Fruit fly (Drosophila melanogaster) whole organism, embryonic: ENCODE results near the gene CG13699.

Experiments used
- Bdp1 ChIP-seq: fragments of 200-800 bp; sonication (Bioruptor generic); optimal IDR thresholded peaks from 3 replicates; lab custom pipeline; 2016; ENCODE audit warnings: missing biosample characterization, missing genetic modification characterization
- CG10274 ChIP-seq: fragments of 200-800 bp; sonication (Bioruptor generic); optimal IDR thresholded peaks from 3 replicates; lab custom pipeline; 2017; ENCODE audit warnings: missing biosample characterization, mild to moderate bottlenecking, missing genetic modification characterization
- CG10431 ChIP-seq: fragments of 200-800 bp; sonication (Bioruptor generic); optimal IDR thresholded peaks from 3 replicates; lab custom pipeline; 2018; ENCODE audit warnings: missing biosample characterization, mild to moderate bottlenecking, missing genetic modification characterization
- CG10654 ChIP-seq: fragments of 200-800 bp; sonication (Bioruptor generic); optimal IDR thresholded peaks from 2 replicates; lab custom pipeline; 2016; ENCODE audit warnings: missing biosample characterization, missing genetic modification characterization
- CG10979 ChIP-seq: fragments of 200-800 bp; sonication (Bioruptor generic); optimal IDR thresholded peaks from 2 replicates; lab custom pipeline; 2018; ENCODE audit warnings: missing biosample characterization, mild to moderate bottlenecking, missing genetic modification characterization, moderate library complexity
- CG1602 ChIP-seq: fragments of 200-800 bp; sonication (Bioruptor generic); optimal IDR thresholded peaks from 3 replicates; lab custom pipeline; 2016; ENCODE audit warnings: missing biosample characterization, missing genetic modification characterization
- CG16863 ChIP-seq: fragments of 200-800 bp; sonication (Bioruptor generic); optimal IDR thresholded peaks from 3 replicates; lab custom pipeline; 2016; ENCODE audit warnings: missing biosample characterization, missing genetic modification characterization
- CG17568 ChIP-seq: fragments of 200-800 bp; sonication (Bioruptor generic); optimal IDR thresholded peaks from 2 replicates; lab custom pipeline; 2018; ENCODE audit warnings: missing biosample characterization, mild to moderate bottlenecking, missing genetic modification characterization, moderate library complexity
- CG17612 ChIP-seq: fragments of 200-800 bp; sonication (Bioruptor generic); IDR thresholded peaks from 2 replicates; pipeline ENCODE4 v1.3.6; 2022; ENCODE audit warnings: missing biosample characterization, missing genetic modification characterization
- CG1832 ChIP-seq: fragments of 200-800 bp; sonication (Bioruptor generic); optimal IDR thresholded peaks from 2 replicates; lab custom pipeline; 2017; ENCODE audit warnings: missing biosample characterization, mild to moderate bottlenecking, missing genetic modification characterization, inconsistent platforms
- CG18599 ChIP-seq: fragments of 200-800 bp; sonication (Bioruptor generic); optimal IDR thresholded peaks from 3 replicates; lab custom pipeline; 2017; ENCODE audit warnings: missing biosample characterization, missing genetic modification characterization, mild to moderate bottlenecking, moderate library complexity, missing genetic modification reagents
- CG32532 ChIP-seq: fragments of 200-800 bp; sonication (Bioruptor generic); IDR thresholded peaks from 2 replicates; pipeline ENCODE4 v1.3.6; 2022; ENCODE audit warnings: missing biosample characterization, missing genetic modification characterization
- CG6683 ChIP-seq: fragments of 200-800 bp; sonication (Bioruptor generic); optimal IDR thresholded peaks from 2 replicates; lab custom pipeline; 2017; ENCODE audit warnings: missing biosample characterization, mild to moderate bottlenecking, missing genetic modification characterization, missing genetic modification reagents
- CG8388 ChIP-seq: fragments of 200-800 bp; sonication (Bioruptor generic); optimal IDR thresholded peaks from 2 replicates; lab custom pipeline; 2019; ENCODE audit warnings: missing biosample characterization, mild to moderate bottlenecking, missing genetic modification characterization, moderate library complexity
- CG9797 ChIP-seq: fragments of 200-800 bp; sonication (Bioruptor generic); optimal IDR thresholded peaks from 3 replicates; lab custom pipeline; 2018; ENCODE audit warnings: missing biosample characterization, mild to moderate bottlenecking, missing genetic modification characterization
- Dad ChIP-seq: fragments of 200-800 bp; sonication (Bioruptor generic); optimal IDR thresholded peaks from 3 replicates; lab custom pipeline; 2016; ENCODE audit warnings: missing biosample characterization, missing genetic modification characterization
- Deaf1 ChIP-seq: fragments of 200-800 bp; optimal IDR thresholded peaks from 3 replicates; lab custom pipeline; 2019; ENCODE audit warnings: missing biosample characterization, mild to moderate bottlenecking, missing genetic modification characterization, moderate library complexity
- Dip3 ChIP-seq: fragments of 200-800 bp; sonication (Bioruptor generic); optimal IDR thresholded peaks from 3 replicates; lab custom pipeline; 2016; ENCODE audit warnings: missing biosample characterization, missing genetic modification characterization
- Dll ChIP-seq: fragments of 200-800 bp; sonication (Bioruptor generic); IDR thresholded peaks from 4 replicates; pipeline ENCODE4 v1.3.6; 2022; ENCODE audit warnings: missing biosample characterization, missing genetic modification characterization; ENCODE audit not compliant: partially characterized antibody
- Hr78 ChIP-seq, 2 experiments: fragments of 200-800 bp in 1 of 2; fragments of >200 bp in 1 of 2; sonication (Bioruptor generic) in 1 of 2; optimal IDR thresholded peaks; 2 replicates each; lab custom pipeline; 2017 to 2019; ENCODE audit warnings: missing biosample characterization in 2 of 2, missing genetic modification characterization in 2 of 2, mild to moderate bottlenecking in 1 of 2, moderate library complexity in 1 of 2
- Jarid2 ChIP-seq: fragments of 200-800 bp; sonication (Bioruptor generic); optimal IDR thresholded peaks from 3 replicates; lab custom pipeline; 2017; ENCODE audit warnings: mild to moderate bottlenecking, missing biosample characterization, missing genetic modification reagents, missing genetic modification characterization
- Meics ChIP-seq: fragments of 200-800 bp; sonication (Bioruptor generic); optimal IDR thresholded peaks from 2 replicates; lab custom pipeline; 2017; ENCODE audit warnings: missing biosample characterization, mild to moderate bottlenecking, missing genetic modification characterization
- Oli ChIP-seq: fragments of 200-800 bp; sonication (Bioruptor generic); optimal IDR thresholded peaks from 2 replicates; lab custom pipeline; 2018; ENCODE audit warnings: missing biosample characterization, mild to moderate bottlenecking, missing genetic modification characterization, moderate library complexity
- Rfx ChIP-seq: fragments of 200-800 bp; sonication (Bioruptor generic); IDR thresholded peaks from 2 replicates; pipeline ENCODE4 v1.3.6; 2022; ENCODE audit warnings: missing biosample characterization, missing genetic modification characterization
- Sin3A ChIP-seq: fragments of >200 bp; optimal IDR thresholded peaks from 2 replicates; lab custom pipeline; 2018
- Sox102F ChIP-seq: fragments of 200-800 bp; sonication (Bioruptor generic); optimal IDR thresholded peaks from 2 replicates; lab custom pipeline; 2018; ENCODE audit warnings: missing biosample characterization, mild to moderate bottlenecking, missing genetic modification characterization, moderate library complexity
- Tbp ChIP-seq: fragments of >200 bp; optimal IDR thresholded peaks from 2 replicates; lab custom pipeline; 2018; ENCODE audit warnings: missing biosample characterization, missing genetic modification characterization
- Xrp1 ChIP-seq: fragments of 200-800 bp; sonication (Bioruptor generic); IDR thresholded peaks from 2 replicates; pipeline ENCODE4 v1.3.6; 2022; ENCODE audit warnings: missing biosample characterization, missing genetic modification characterization
- abd-A ChIP-seq: fragments of 200-800 bp; sonication (Bioruptor generic); optimal IDR thresholded peaks from 3 replicates; lab custom pipeline; 2019; ENCODE audit warnings: missing biosample characterization, mild to moderate bottlenecking, missing genetic modification characterization, moderate library complexity
- al ChIP-seq: fragments of 200-800 bp; sonication (Bioruptor generic); IDR thresholded peaks from 2 replicates; pipeline ENCODE4 v1.3.6; 2022; ENCODE audit warnings: missing biosample characterization, missing genetic modification characterization
- ase ChIP-seq: fragments of 200-800 bp; sonication (Bioruptor generic); IDR thresholded peaks from 3 replicates; pipeline ENCODE4 v1.3.6; 2022; ENCODE audit warnings: missing biosample characterization, missing genetic modification characterization
- bsh ChIP-seq, 2 experiments: fragments of 200-800 bp; sonication (Bioruptor generic); optimal IDR thresholded peaks; 2 replicates each; lab custom pipeline; 2017 to 2018; ENCODE audit warnings: mild to moderate bottlenecking in 2 of 2, missing biosample characterization in 2 of 2, missing genetic modification characterization in 2 of 2, moderate library complexity in 1 of 2
- chinmo ChIP-seq: fragments of 200-800 bp; sonication (Bioruptor generic); IDR thresholded peaks from 4 replicates; pipeline ENCODE4 v1.3.6; 2022; ENCODE audit warnings: missing biosample characterization, missing genetic modification characterization; ENCODE audit not compliant: partially characterized antibody
- chn ChIP-seq: fragments of 200-800 bp; sonication (Bioruptor generic); optimal IDR thresholded peaks from 2 replicates; lab custom pipeline; 2016; ENCODE audit warnings: missing biosample characterization, missing genetic modification characterization
- crol ChIP-seq: fragments of 200-800 bp; sonication (Bioruptor generic); IDR thresholded peaks from 2 replicates; pipeline ENCODE4 v1.3.6; 2022; ENCODE audit warnings: missing biosample characterization, missing genetic modification characterization
- ewg ChIP-seq: fragments of 200-800 bp; sonication (Bioruptor generic); optimal IDR thresholded peaks from 3 replicates; lab custom pipeline; 2017; ENCODE audit warnings: mild to moderate bottlenecking, missing biosample characterization, missing genetic modification reagents, missing genetic modification characterization
- fd3F ChIP-seq: fragments of 200-800 bp; sonication (Bioruptor generic); optimal IDR thresholded peaks from 2 replicates; lab custom pipeline; 2018; ENCODE audit warnings: missing biosample characterization, mild to moderate bottlenecking, missing genetic modification characterization, moderate library complexity
- jumu ChIP-seq: fragments of 200-800 bp; sonication (Bioruptor generic); optimal IDR thresholded peaks from 3 replicates; lab custom pipeline; 2016; ENCODE audit warnings: missing biosample characterization, missing genetic modification characterization
- lab ChIP-seq: fragments of 200-800 bp; sonication (Bioruptor generic); optimal IDR thresholded peaks from 3 replicates; lab custom pipeline; 2017; ENCODE audit warnings: missing biosample characterization, missing genetic modification characterization, mild to moderate bottlenecking, moderate library complexity, missing genetic modification reagents
- lmd ChIP-seq: fragments of 200-800 bp; sonication (Bioruptor generic); IDR thresholded peaks from 2 replicates; pipeline ENCODE4 v1.3.6; 2022; ENCODE audit warnings: missing biosample characterization, missing genetic modification characterization
- nom ChIP-seq: fragments of 200-800 bp; sonication (Bioruptor generic); optimal IDR thresholded peaks from 2 replicates; lab custom pipeline; 2017; ENCODE audit warnings: missing biosample characterization, missing genetic modification characterization, mild to moderate bottlenecking, moderate library complexity, missing genetic modification reagents
- phol ChIP-seq: fragments of 200-800 bp; sonication (Bioruptor generic); optimal IDR thresholded peaks from 3 replicates; lab custom pipeline; 2018; ENCODE audit warnings: missing biosample characterization, mild to moderate bottlenecking, missing genetic modification characterization, moderate library complexity
- run ChIP-seq: fragments of 200-800 bp; sonication (Bioruptor generic); optimal IDR thresholded peaks from 3 replicates; lab custom pipeline; 2018; ENCODE audit warnings: missing biosample characterization, mild to moderate bottlenecking, missing genetic modification characterization
- slp2 ChIP-seq: fragments of 200-800 bp; sonication (Bioruptor generic); optimal IDR thresholded peaks from 2 replicates; lab custom pipeline; 2016; ENCODE audit warnings: missing biosample characterization, missing genetic modification characterization
- sob ChIP-seq: fragments of 200-800 bp; sonication (Bioruptor generic); IDR thresholded peaks from 2 replicates; pipeline ENCODE4 v1.3.6; 2022; ENCODE audit warnings: missing biosample characterization, missing genetic modification characterization
- stc ChIP-seq: fragments of 200-800 bp; sonication (Bioruptor generic); IDR thresholded peaks from 2 replicates; pipeline ENCODE4 v1.3.6; 2022; ENCODE audit warnings: missing biosample characterization, missing genetic modification characterization
- tin ChIP-seq: fragments of 200-800 bp; sonication (Bioruptor generic); optimal IDR thresholded peaks from 3 replicates; lab custom pipeline; 2016; ENCODE audit warnings: missing biosample characterization, missing genetic modification characterization
- trh ChIP-seq: fragments of 200-800 bp; sonication (Bioruptor generic); optimal IDR thresholded peaks from 2 replicates; lab custom pipeline; 2016; ENCODE audit warnings: missing biosample characterization, missing genetic modification characterization
- ttk ChIP-seq: fragments of 200-800 bp; sonication (Bioruptor generic); IDR thresholded peaks from 2 replicates; pipeline ENCODE4 v2.1.2; 2022; ENCODE audit warnings: missing biosample characterization, missing genetic modification characterization
- zf30C ChIP-seq: fragments of 200-800 bp; sonication (Bioruptor generic); optimal IDR thresholded peaks from 3 replicates; lab custom pipeline; 2018; ENCODE audit warnings: missing biosample characterization, mild to moderate bottlenecking, missing genetic modification characterization

Gene CG13699

DNA sequence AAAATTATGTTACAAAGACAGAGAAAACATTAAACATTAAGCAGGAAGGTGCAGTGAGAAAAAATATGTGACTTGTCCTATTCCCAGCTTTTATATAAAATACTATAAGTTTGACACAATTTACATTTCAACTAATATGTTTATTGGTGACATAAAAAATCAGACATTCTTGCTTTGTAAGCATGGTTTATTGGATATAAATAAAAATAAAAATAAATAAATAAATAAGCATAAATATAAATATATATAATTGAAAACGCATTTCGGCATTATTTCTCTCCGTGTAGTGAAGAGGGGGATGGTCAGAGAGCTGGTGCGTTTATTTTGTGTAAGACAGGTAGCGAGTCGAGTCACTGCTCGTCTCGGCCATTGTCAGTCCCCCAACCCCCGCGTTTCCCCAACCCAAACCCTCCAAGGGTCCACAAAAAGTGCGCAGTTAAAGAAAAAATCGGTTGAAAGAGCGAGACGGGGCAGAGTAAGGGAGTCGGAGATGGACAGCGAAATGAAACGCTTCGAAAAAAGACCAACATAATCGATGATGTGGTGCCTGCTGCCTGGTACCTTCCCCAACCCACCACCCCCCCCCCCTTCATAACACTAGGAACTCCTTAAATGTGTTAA, 30.6 kb upstream of the CG13699 start (continued):
- TF ChIP-seq nom (peak; percentile 75), CG10274 (GFP tag; lab: Kevin White, UChicago) (peak; percentile 26), Oli (peak; percentile 85), zf30C (peak; percentile 94), Dll (GFP tag; lab: Robert Waterston, UW) (no peak), stc (GFP tag; lab: Robert Waterston, UW) (peak; percentile 59), Tbp (GFP tag; lab: Kevin White, UChicago) (no peak), CG17612 (GFP tag; lab: Robert Waterston, UW) (no peak), phol (tag; lab: Kevin White, UChicago) (peak; percentile 92), CG17568 (GFP tag; lab: Kevin White, UChicago) (peak; percentile 23), CG1602 (GFP tag; lab: Kevin White, UChicago) (peak; percentile 74), Dip3 (GFP tag; lab: Kevin White, UChicago) (no peak), slp2 (no peak), Xrp1 (GFP tag; lab: Robert Waterston, UW) (peak; percentile 89), trh (GFP tag; lab: Kevin White, UChicago) (no peak), ttk (GFP tag; lab: Robert Waterston, UW) (peak; percentile 69), Dad (GFP tag; lab: Kevin White, UChicago) (no peak), Sin3A (no peak), CG8388 (GFP tag; lab: Kevin White, UChicago) (peak; percentile 82), CG10654 (GFP tag; lab: Kevin White, UChicago) (peak; percentile 65), jumu (no peak), CG1832 (GFP tag; lab: Kevin White, UChicago) (peak; percentile 3), Hr78 (GFP tag; optimal IDR thresholded peaks at IDR 0.05; lab: Kevin White, UChicago) (peak in 1 of 2 experiments; percentile 55), lab (GFP tag; lab: Kevin White, UChicago) (peak; percentile 81), Meics (GFP tag; lab: Kevin White, UChicago) (peak; percentile 77), al (GFP tag; lab: Robert Waterston, UW) (peak; percentile 62), chinmo (GFP tag; lab: Robert Waterston, UW) (no peak), CG18599 (peak; percentile 82), fd3F (peak; percentile 60), lmd (GFP tag; lab: Robert Waterston, UW) (peak; percentile 75), run (tag; lab: Kevin White, UChicago) (peak; percentile 50), CG10431 (GFP tag; lab: Kevin White, UChicago) (no peak), CG16863 (GFP tag; lab: Kevin White, UChicago) (no peak), CG9797 (no peak), chn (GFP tag; lab: Kevin White, UChicago) (no peak), CG10979 (peak; percentile 95), ase (no peak; the same call in 2 of the 3 replicates), CG6683 (peak; percentile 65)
- TF ChIP-seq, all 482 proteins: peak for 262

DNA sequence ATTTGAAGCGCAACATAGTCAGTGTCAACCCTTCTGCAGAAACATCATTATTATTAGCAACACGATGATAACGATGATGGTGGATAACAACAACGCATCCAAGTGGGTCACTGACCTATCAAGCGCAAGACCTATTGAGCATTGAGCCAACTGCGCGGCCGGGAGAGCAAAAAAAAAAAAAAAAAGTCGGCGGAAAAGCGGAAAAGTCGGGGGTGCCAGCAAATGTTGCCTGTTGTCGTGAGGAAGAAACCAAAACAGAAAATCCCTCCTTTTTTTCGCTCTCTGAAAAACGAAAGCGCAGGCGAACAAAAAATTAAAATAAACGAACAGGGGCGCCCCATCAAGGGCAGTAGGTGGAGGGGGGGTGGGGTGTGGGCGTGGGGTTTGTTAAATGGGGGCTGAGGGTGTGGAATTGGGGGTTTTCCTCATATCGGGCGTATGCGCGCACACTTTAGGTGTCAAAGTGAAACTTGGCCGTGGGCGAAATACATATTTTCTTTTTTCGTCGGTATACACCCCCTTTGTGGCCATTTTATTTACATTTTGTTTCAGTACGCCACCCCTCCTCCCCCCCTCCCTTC, 29.3 kb upstream of the CG13699 start:
- TF ChIP-seq crol (GFP tag; lab: Robert Waterston, UW) (peak; percentile 89), Sox102F (GFP tag; lab: Kevin White, UChicago) (no peak), abd-A (tag; lab: Kevin White, UChicago) (peak; percentile 31), ttk (GFP tag; lab: Robert Waterston, UW) (peak; percentile 43; the same call in 1 of the 2 replicates), Rfx (GFP tag; lab: Robert Waterston, UW) (peak; percentile 22; the same call in 1 of the 2 replicates), bsh (GFP tag; optimal IDR thresholded peaks at IDR 0.05; lab: Kevin White, UChicago) (peak in 1 of 2 experiments; percentile 23), CG32532 (GFP tag; lab: Robert Waterston, UW) (peak; percentile 40; the same call in 1 of the 2 replicates), Deaf1 (tag; lab: Kevin White, UChicago) (peak; percentile 44), tin (GFP tag; lab: Kevin White, UChicago) (no peak), Jarid2 (no peak), Bdp1 (no peak), sob (GFP tag; lab: Robert Waterston, UW) (0 out of 2 replicates have a peak, but pooled peaks have one; percentile 5), ewg (peak; percentile 11)
